Fruit fly (Drosophila melanogaster) whole organism, pupa: Measurements from ENCODE around the gene ebd2.

Experiments
- CG10348 ChIP-seq: fragments of 200-800 bp; sonication (Bioruptor generic); IDR thresholded peaks from 2 replicates; pipeline ENCODE4 v1.3.6; 2022; ENCODE audit warnings: missing biosample characterization, missing genetic modification characterization
- CG12605 ChIP-seq: fragments of 200-800 bp; sonication (Bioruptor generic); IDR thresholded peaks from 2 replicates; pipeline ENCODE4 v1.3.6; 2022; ENCODE audit warnings: missing biosample characterization, missing genetic modification characterization
- CG13204 ChIP-seq: fragments of 200-800 bp; sonication (Bioruptor generic); optimal IDR thresholded peaks from 2 replicates; lab custom pipeline; 2018; ENCODE audit warnings: missing biosample characterization, mild to moderate bottlenecking, missing genetic modification characterization, moderate library complexity
- CG14655 ChIP-seq: fragments of 200-800 bp; sonication (Bioruptor generic); optimal IDR thresholded peaks from 3 replicates; lab custom pipeline; 2017; ENCODE audit warnings: mild to moderate bottlenecking, missing biosample characterization, missing genetic modification reagents, missing genetic modification characterization
- CG15710 ChIP-seq: fragments of 200-800 bp; sonication (Bioruptor generic); optimal IDR thresholded peaks from 2 replicates; lab custom pipeline; 2018; ENCODE audit warnings: missing biosample characterization, mild to moderate bottlenecking, missing genetic modification characterization, moderate library complexity
- CG17806 ChIP-seq: fragments of 200-800 bp; sonication (Bioruptor generic); optimal IDR thresholded peaks from 2 replicates; lab custom pipeline; 2018; ENCODE audit warnings: missing biosample characterization, mild to moderate bottlenecking, missing genetic modification characterization, moderate library complexity
- CG32121 ChIP-seq: fragments of 200-800 bp; sonication (Bioruptor generic); IDR thresholded peaks from 2 replicates; pipeline ENCODE4 v1.3.6; 2022; ENCODE audit warnings: missing biosample characterization, missing genetic modification characterization
- CG34367 ChIP-seq: fragments of 200-800 bp; sonication (Bioruptor generic); optimal IDR thresholded peaks from 2 replicates; lab custom pipeline; 2018; ENCODE audit warnings: missing biosample characterization, mild to moderate bottlenecking, missing genetic modification characterization
- CG4496 ChIP-seq: fragments of 200-800 bp; sonication (Bioruptor generic); IDR thresholded peaks from 3 replicates; pipeline ENCODE4 v1.3.6; 2022; ENCODE audit warnings: missing biosample characterization, missing genetic modification characterization
- CG8159 ChIP-seq: fragments of 200-800 bp; sonication (Bioruptor generic); optimal IDR thresholded peaks from 3 replicates; lab custom pipeline; 2018; ENCODE audit warnings: missing biosample characterization, mild to moderate bottlenecking, missing genetic modification characterization, moderate library complexity
- CG8301 ChIP-seq: fragments of 200-800 bp; sonication (Bioruptor generic); optimal IDR thresholded peaks from 2 replicates; lab custom pipeline; 2018; ENCODE audit warnings: missing biosample characterization, mild to moderate bottlenecking, missing genetic modification characterization
- CG9948 ChIP-seq: fragments of 200-800 bp; sonication (Bioruptor generic); optimal IDR thresholded peaks from 2 replicates; lab custom pipeline; 2018; ENCODE audit warnings: missing biosample characterization, mild to moderate bottlenecking, missing genetic modification characterization, moderate library complexity
- D1 ChIP-seq: fragments of 200-800 bp; sonication (Bioruptor generic); optimal IDR thresholded peaks from 2 replicates; lab custom pipeline; 2018; ENCODE audit warnings: missing biosample characterization, mild to moderate bottlenecking, missing genetic modification characterization, moderate library complexity
- EcR ChIP-seq: fragments of 200-800 bp; sonication (Bioruptor generic); optimal IDR thresholded peaks from 3 replicates; lab custom pipeline; 2019; ENCODE audit warnings: missing biosample characterization, missing genetic modification characterization, mild to moderate bottlenecking, moderate library complexity, missing genetic modification reagents
- Ets98B ChIP-seq: fragments of 200-800 bp; sonication (Bioruptor generic); IDR thresholded peaks from 2 replicates; pipeline ENCODE4 v1.3.6; 2022; ENCODE audit warnings: missing biosample characterization, missing genetic modification characterization
- Pif1A ChIP-seq: fragments of 200-800 bp; sonication (Bioruptor generic); optimal IDR thresholded peaks from 3 replicates; lab custom pipeline; 2016; ENCODE audit warnings: missing biosample characterization, missing genetic modification characterization
- Pif1B ChIP-seq: fragments of 200-800 bp; sonication (Bioruptor generic); optimal IDR thresholded peaks from 3 replicates; lab custom pipeline; 2016; ENCODE audit warnings: missing biosample characterization, missing genetic modification characterization
- Snoo ChIP-seq: fragments of 200-800 bp; sonication (Bioruptor generic); optimal IDR thresholded peaks from 3 replicates; lab custom pipeline; 2017; ENCODE audit warnings: missing biosample characterization, mild to moderate bottlenecking, missing genetic modification characterization, inconsistent platforms
- fd96Ca ChIP-seq: fragments of 200-800 bp; sonication (Bioruptor generic); IDR thresholded peaks from 3 replicates; pipeline ENCODE4 v1.3.6; 2022; ENCODE audit warnings: missing biosample characterization, missing genetic modification characterization
- gl ChIP-seq: fragments of 200-800 bp; sonication (Bioruptor generic); optimal IDR thresholded peaks from 2 replicates; lab custom pipeline; 2018; ENCODE audit warnings: missing biosample characterization, mild to moderate bottlenecking, missing genetic modification characterization
- rn ChIP-seq: fragments of 200-800 bp; sonication (Bioruptor generic); IDR thresholded peaks from 2 replicates; pipeline ENCODE4 v1.3.6; 2022; ENCODE audit warnings: missing biosample characterization, missing genetic modification characterization

The ebd2 gene

DNA sequence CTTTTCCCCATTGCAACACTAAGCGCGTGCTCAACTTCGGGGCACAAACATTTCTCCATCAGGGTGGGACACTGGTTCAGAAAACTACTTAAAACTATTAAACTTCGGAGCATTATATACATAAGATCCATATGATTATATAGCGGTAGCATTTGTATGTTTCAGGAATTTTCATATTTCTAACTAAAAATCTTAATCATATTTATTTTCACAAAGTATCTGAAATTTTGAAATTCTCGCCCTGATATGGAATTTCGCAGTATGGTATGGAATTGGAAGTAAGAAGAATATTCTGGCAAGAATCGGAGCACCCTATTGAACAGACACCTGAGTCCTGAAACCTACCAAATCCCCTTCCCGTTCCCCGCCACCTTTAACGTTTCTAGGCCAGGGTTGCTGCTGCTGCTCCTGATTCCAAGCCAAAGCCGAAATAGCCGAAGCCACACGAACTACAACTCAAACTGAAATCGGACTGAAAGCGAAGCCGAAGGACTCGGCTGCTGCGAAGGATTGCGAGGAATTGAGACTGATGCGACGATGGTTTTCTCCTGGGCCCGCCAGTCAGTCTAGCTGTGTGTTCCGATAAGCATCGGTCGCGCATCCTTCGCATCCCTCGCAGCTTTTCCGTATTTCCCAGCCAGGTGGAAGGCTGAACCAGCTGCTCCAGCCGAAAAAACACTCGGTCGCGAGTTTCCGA, 27.1 kb downstream of the ebd2 start:
- TF ChIP-seq EcR (GFP tag; lab: Kevin White, UChicago) (no peak), CG34367 (peak; percentile 36), Pif1A (GFP tag; lab: Kevin White, UChicago) (peak; percentile 62), CG17806 (tag; lab: Kevin White, UChicago) (no peak), Pif1B (GFP tag; lab: Kevin White, UChicago) (peak; percentile 5), CG32121 (GFP tag; lab: Robert Waterston, UW) (no peak), CG8159 (tag; lab: Kevin White, UChicago) (peak; percentile 70), Snoo (tag; lab: Kevin White, UChicago) (no peak)
- TF ChIP-seq, all 21 proteins: peak for 4

dm6 chr3L:21319957-21320356, 29.1 kb downstream of the ebd2 start:
- no peak for TF ChIP-seq CG14655 (GFP tag; lab: Kevin White, UChicago)
- TF ChIP-seq gl: no peak
- TF ChIP-seq CG34367: no peak
- TF ChIP-seq fd96Ca (GFP tag; lab: Robert Waterston, UW): no peak
- no peak for TF ChIP-seq CG9948 (tag; lab: Kevin White, UChicago)
- no peak for TF ChIP-seq CG32121 (GFP tag; lab: Robert Waterston, UW)
- no peak for TF ChIP-seq Pif1A (GFP tag; lab: Kevin White, UChicago)

dm6 chr3L:21319313-21319907, 29.7 kb downstream of the ebd2 start:
- no peak for TF ChIP-seq EcR (GFP tag; lab: Kevin White, UChicago)
- TF ChIP-seq Pif1A (GFP tag; lab: Kevin White, UChicago): no peak
- TF ChIP-seq CG12605: no peak
- no peak for TF ChIP-seq CG34367
- no peak for TF ChIP-seq Pif1B (GFP tag; lab: Kevin White, UChicago)
- no peak for TF ChIP-seq CG15710 (tag; lab: Kevin White, UChicago)
- no peak for TF ChIP-seq fd96Ca (GFP tag; lab: Robert Waterston, UW)
- TF ChIP-seq gl: no peak
- TF ChIP-seq Ets98B: no peak
- TF ChIP-seq Snoo (tag; lab: Kevin White, UChicago): no peak
- TF ChIP-seq CG4496 (GFP tag; lab: Robert Waterston, UW): no peak
- TF ChIP-seq CG8301 (tag; lab: Kevin White, UChicago): no peak
- no peak for TF ChIP-seq CG17806 (tag; lab: Kevin White, UChicago)
- no peak for TF ChIP-seq CG32121 (GFP tag; lab: Robert Waterston, UW)
- TF ChIP-seq CG10348 (GFP tag; lab: Robert Waterston, UW): no peak
- TF ChIP-seq rn: no peak

DNA sequence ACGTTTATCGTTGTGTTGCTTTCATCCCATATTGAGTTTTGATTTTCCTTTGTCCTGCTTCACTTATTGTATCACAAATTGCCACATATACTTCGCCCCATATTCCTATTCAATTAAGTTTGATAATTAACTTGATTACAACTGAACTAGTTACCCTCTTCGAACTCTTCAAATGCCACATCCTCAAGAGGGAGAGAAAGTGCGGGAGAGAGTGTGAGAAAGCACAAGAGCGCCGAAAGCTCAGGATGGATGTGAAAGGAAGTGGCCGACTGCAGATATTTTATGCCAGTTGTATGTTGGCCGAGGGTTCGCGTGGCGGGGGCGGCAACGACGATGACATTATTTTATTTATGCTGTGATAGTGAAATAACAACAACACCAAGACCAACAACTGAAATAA, 30.6 kb downstream of the ebd2 start, which contains the start of gene Rab26:
Gene Rab26 (plus strand): TSS at position 301 of the 400 bp plus-strand sequence.
- TF ChIP-seq D1: no peak
- TF ChIP-seq CG13204 (GFP tag; lab: Kevin White, UChicago): no peak
- TF ChIP-seq Ets98B: no peak
- no peak for TF ChIP-seq rn
- TF ChIP-seq EcR (GFP tag; lab: Kevin White, UChicago): no peak
- TF ChIP-seq CG32121 (GFP tag; lab: Robert Waterston, UW): no peak
- TF ChIP-seq CG15710 (tag; lab: Kevin White, UChicago): no peak
- TF ChIP-seq CG9948 (tag; lab: Kevin White, UChicago): no peak
- TF ChIP-seq CG34367: no peak
- TF ChIP-seq Pif1B (GFP tag; lab: Kevin White, UChicago): no peak
- TF ChIP-seq fd96Ca (GFP tag; lab: Robert Waterston, UW): no peak
- no peak for TF ChIP-seq CG14655 (GFP tag; lab: Kevin White, UChicago)
- TF ChIP-seq CG8159 (tag; lab: Kevin White, UChicago): no peak
- no peak for TF ChIP-seq CG4496 (GFP tag; lab: Robert Waterston, UW)
- no peak for TF ChIP-seq CG12605

DNA sequence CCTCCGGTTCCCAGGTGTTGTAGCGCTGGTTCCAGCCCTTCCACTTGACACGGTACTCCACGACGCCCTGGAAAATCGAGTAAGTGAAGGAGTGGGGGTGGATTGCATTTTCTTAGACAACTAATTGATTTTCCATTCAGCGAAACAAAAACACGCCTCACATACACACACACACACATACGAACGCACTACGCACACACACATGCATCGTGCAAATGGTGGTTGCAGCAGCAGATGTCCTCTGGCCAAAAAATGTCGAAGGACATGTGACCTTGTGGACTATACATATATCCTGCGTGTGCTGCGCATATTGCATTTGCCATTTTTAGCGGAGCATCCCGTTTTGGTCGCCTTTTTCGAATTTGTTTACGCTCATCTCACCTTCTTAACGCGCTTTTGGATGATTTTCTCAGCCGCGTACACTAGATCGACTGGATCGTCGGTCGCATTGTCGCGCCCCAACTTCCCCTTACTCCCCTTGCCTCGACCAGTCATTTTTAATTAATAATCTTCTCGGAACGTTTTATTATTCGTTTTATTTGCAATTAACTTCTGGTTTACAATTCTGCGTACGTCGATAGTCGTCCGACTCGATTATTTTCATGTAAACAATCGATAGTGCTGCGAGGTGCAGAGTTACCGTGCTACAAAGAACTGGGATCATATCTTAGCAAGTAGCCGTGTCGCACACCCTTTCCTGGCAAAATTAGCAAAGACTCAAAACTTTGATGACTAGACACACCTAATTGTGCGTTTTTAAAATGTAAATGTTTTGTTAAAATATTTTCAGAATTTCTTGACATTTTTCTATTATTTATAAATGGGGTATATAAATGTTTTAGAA, 31.4 kb downstream of the ebd2 start, which contains the start of gene Pc:
Gene Pc (minus strand): TSS at position 605 of the 844 bp plus-strand sequence.
- TF ChIP-seq Pif1A (GFP tag; lab: Kevin White, UChicago): no peak
- no peak for TF ChIP-seq EcR (GFP tag; lab: Kevin White, UChicago)
- TF ChIP-seq D1: peak; percentile 66
- peak; percentile 1 for TF ChIP-seq CG8159 (tag; lab: Kevin White, UChicago)
- TF ChIP-seq CG32121 (GFP tag; lab: Robert Waterston, UW): no peak
- TF ChIP-seq, all 21 proteins: peak for 2

- TF ChIP-seq CG8301 (tag; lab: Kevin White, UChicago) (peak; percentile 99), Ets98B (peak; percentile 99), CG10348 (GFP tag; lab: Robert Waterston, UW) (peak; percentile 71; the same call in 1 of the 2 replicates), CG12605 (peak; percentile 100), fd96Ca (GFP tag; lab: Robert Waterston, UW) (peak; percentile 97), CG4496 (GFP tag; lab: Robert Waterston, UW) (peak; percentile 99), CG14655 (GFP tag; lab: Kevin White, UChicago) (peak; percentile 99), CG17806 (tag; lab: Kevin White, UChicago) (peak; percentile 100), gl (peak; percentile 99), CG15710 (tag; lab: Kevin White, UChicago) (peak; percentile 100), CG13204 (GFP tag; lab: Kevin White, UChicago) (peak; percentile 99), D1 (peak; percentile 99), CG34367 (peak; percentile 100), Pif1A (GFP tag; lab: Kevin White, UChicago) (peak; percentile 100), EcR (GFP tag; lab: Kevin White, UChicago) (peak; percentile 87), rn (peak; percentile 96), Snoo (tag; lab: Kevin White, UChicago) (peak; percentile 99), CG9948 (tag; lab: Kevin White, UChicago) (peak; percentile 99), Pif1B (GFP tag; lab: Kevin White, UChicago) (peak; percentile 99), CG8159 (tag; lab: Kevin White, UChicago) (peak; percentile 100), CG32121 (GFP tag; lab: Robert Waterston, UW) (peak; percentile 99)
These were observed 44.7 kb downstream of the ebd2 start, which contains the start of the genes CG11309 and CG7632 for dm6 chr3L:21304400-21304799. Gene CG11309, minus strand, starts transcription at chr3L:21304658. Gene CG7632, plus strand, starts transcription at chr3L:21304697.
